Worm (Caenorhabditis elegans) whole organism, L1 larva: ENCODE measurements around the gene unc-115.

Experiments
- F16B12.6 ChIP-seq: fragments of 150-350 bp; optimal IDR thresholded peaks from 2 replicates; lab custom pipeline; 2014; ENCODE audit warnings: missing biosample characterization, missing genetic modification characterization
- aly-2 ChIP-seq: fragments of 150-350 bp; optimal IDR thresholded peaks from 2 replicates; lab custom pipeline; 2014; ENCODE audit warnings: missing biosample characterization, missing genetic modification characterization
- ama-1 ChIP-seq: fragments of 150-350 bp; optimal IDR thresholded peaks from 2 replicates; lab custom pipeline; 2014
- ceh-82 ChIP-seq, 3 experiments: fragments of 150-350 bp in 1 of 3; sonication (generic microtip) in 2 of 3; optimal IDR thresholded peaks; 2 replicates each; lab custom pipeline; 2014 to 2017; ENCODE audit warnings: missing biosample characterization in 3 of 3, missing genetic modification characterization in 3 of 3
- efl-1 ChIP-seq, 4 experiments: fragments of 150-350 bp; optimal IDR thresholded peaks in 3 of 4; peaks in 1 of 4; 1 replicate in 1 of 4; 2 replicates in 3 of 4; lab custom pipeline; 2014; ENCODE audit warnings: missing biosample characterization in 2 of 4, missing genetic modification characterization in 2 of 4, missing genetic modification reagents in 2 of 4
- fkh-10 ChIP-seq: sonication (generic microtip); optimal IDR thresholded peaks from 2 replicates; lab custom pipeline; 2017; ENCODE audit warnings: missing biosample characterization, missing genetic modification reagents, missing genetic modification characterization
- jun-1 ChIP-seq: fragments of 150-350 bp; optimal IDR thresholded peaks from 2 replicates; lab custom pipeline; 2014; ENCODE audit warnings: missing biosample characterization, missing genetic modification reagents, missing genetic modification characterization
- lin-15B ChIP-seq: fragments of 150-350 bp; sonication (generic microtip); optimal IDR thresholded peaks from 3 replicates; lab custom pipeline; 2014; ENCODE audit warnings: missing biosample characterization, missing genetic modification characterization
- lsy-2 ChIP-seq, 2 experiments: fragments of 150-350 bp; optimal IDR thresholded peaks; 2 replicates each; lab custom pipeline; 2014; ENCODE audit warnings: missing biosample characterization in 2 of 2, missing genetic modification characterization in 2 of 2
- mdl-1 ChIP-seq, 2 experiments: fragments of 150-350 bp; optimal IDR thresholded peaks; 2 replicates each; lab custom pipeline; 2014 to 2017; ENCODE audit warnings: missing biosample characterization in 2 of 2, missing genetic modification characterization in 2 of 2, inconsistent platforms in 1 of 2
- mep-1 ChIP-seq: fragments of 150-350 bp; optimal IDR thresholded peaks from 2 replicates; lab custom pipeline; 2014; ENCODE audit warnings: missing biosample characterization, missing genetic modification characterization
- nhr-84 ChIP-seq: sonication (generic microtip); optimal IDR thresholded peaks from 2 replicates; lab custom pipeline; 2017; ENCODE audit warnings: missing biosample characterization, missing genetic modification characterization
- snpc-4 ChIP-seq: fragments of 150-350 bp; optimal IDR thresholded peaks from 2 replicates; lab custom pipeline; 2014; ENCODE audit warnings: missing biosample characterization, missing genetic modification characterization
- ztf-11 ChIP-seq, 2 experiments: sonication (generic microtip); optimal IDR thresholded peaks; 2 replicates each; lab custom pipeline; 2016 to 2017; ENCODE audit warnings: missing genetic modification characterization in 2 of 2, missing biosample characterization in 1 of 2, missing compliant biosample characterization in 1 of 2

DNA sequence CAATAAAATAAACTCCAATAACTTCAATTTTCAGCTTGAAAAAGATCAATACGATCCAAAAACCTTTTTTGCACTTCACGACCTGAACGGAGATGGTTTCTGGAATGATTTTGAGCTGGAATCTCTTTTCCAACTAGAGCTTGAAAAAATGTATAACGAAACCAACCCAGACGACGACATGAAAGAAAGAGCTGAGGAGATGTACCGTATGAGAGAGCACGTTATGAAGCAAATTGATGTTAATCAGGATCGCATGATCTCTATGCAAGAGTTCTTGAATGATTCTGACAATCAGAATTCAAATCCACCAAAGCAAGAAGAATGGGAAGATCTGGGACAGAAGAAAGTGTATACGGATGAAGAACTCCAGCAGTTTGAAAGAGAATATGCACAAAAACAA lies 52.5 kb downstream of the unc-115 start:
- TF ChIP-seq fkh-10 (GFP tag; lab: Kevin White, UChicago) (no peak), efl-1 (optimal IDR thresholded peaks at IDR 0.05; lab: Kevin White, UChicago) (no peak), efl-1 (GFP tag; optimal IDR thresholded peaks at IDR 0.05 in 1 of 2; lab: Kevin White, UChicago) (peak in 1 of 2 experiments; percentile 74), aly-2 (no peak), ama-1 (lab: Kevin White, UChicago) (no peak), snpc-4 (tag; lab: Kevin White, UChicago) (no peak), nhr-84 (no peak), ztf-11 (tag; optimal IDR thresholded peaks at IDR 0.05; lab: Kevin White, UChicago) (no peak), jun-1 (tag; lab: Kevin White, UChicago) (no peak), lin-15B (tag; lab: Kevin White, UChicago) (no peak), mep-1 (tag; lab: Kevin White, UChicago) (no peak), lsy-2 (tag; optimal IDR thresholded peaks at IDR 0.05; lab: Kevin White, UChicago) (no peak), ceh-82 (tag; optimal IDR thresholded peaks at IDR 0.05; lab: Kevin White, UChicago) (no peak), mdl-1 (tag; optimal IDR thresholded peaks at IDR 0.05; lab: Kevin White, UChicago) (no peak), F16B12.6 (tag; lab: Kevin White, UChicago) (no peak)
